Fruit fly (Drosophila melanogaster) Kc167 (cell line): ENCODE measurements around the gene aph-1.

Experiments used
- Myc ChIP-seq: fragments of >200 bp; optimal IDR thresholded peaks from 2 replicates; lab custom pipeline; 2017; ENCODE audit warnings: missing external identifiers
- h ChIP-seq: fragments of >200 bp; optimal IDR thresholded peaks from 3 replicates; lab custom pipeline; 2018; ENCODE audit warnings: missing external identifiers
- insv ChIP-seq: fragments of >200 bp; optimal IDR thresholded peaks from 3 replicates; lab custom pipeline; 2018; ENCODE audit warnings: missing external identifiers
- ttk ChIP-seq: sonication (Bioruptor generic); optimal IDR thresholded peaks from 2 replicates; lab custom pipeline; 2017; ENCODE audit warnings: missing external identifiers

dm6 chr2L:2748480-2749143, 17.4 kb upstream of the aph-1 start:
- TF ChIP-seq ttk (no peak), h (no peak), Myc (lab: Kevin White, UChicago) (no peak), insv (lab: Kevin White, UChicago) (no peak)
